Worm (Caenorhabditis elegans) whole organism, L3 larva: ENCODE data around the gene zig-4.

Experiments
- ZK546.5 ChIP-seq: sonication (generic microtip); optimal IDR thresholded peaks from 2 replicates; lab custom pipeline; 2017; ENCODE audit warnings: missing biosample characterization, missing genetic modification characterization
- ceh-28 ChIP-seq: fragments of 150-350 bp; optimal IDR thresholded peaks from 2 replicates; lab custom pipeline; 2014; ENCODE audit warnings: missing biosample characterization, missing genetic modification reagents, missing genetic modification characterization
- ceh-9 ChIP-seq: sonication (generic microtip); optimal IDR thresholded peaks from 2 replicates; lab custom pipeline; 2018; ENCODE audit warnings: missing biosample characterization, missing genetic modification characterization
- egl-27 ChIP-seq: sonication (generic microtip); optimal IDR thresholded peaks from 4 replicates; lab custom pipeline; 2017; ENCODE audit warnings: missing biosample characterization, missing genetic modification reagents, missing genetic modification characterization
- egl-5 ChIP-seq: fragments of 150-350 bp; optimal IDR thresholded peaks from 2 replicates; lab custom pipeline; 2017; ENCODE audit warnings: missing biosample characterization, missing genetic modification reagents, missing genetic modification characterization, inconsistent platforms
- elt-2 ChIP-seq: sonication (generic microtip); optimal IDR thresholded peaks from 2 replicates; lab custom pipeline; 2016; ENCODE audit warnings: missing genetic modification reagents, mild to moderate bottlenecking, missing genetic modification characterization, missing compliant biosample characterization
- elt-3 ChIP-seq, 3 experiments: fragments of 150-350 bp in 1 of 3; sonication (generic microtip) in 2 of 3; optimal IDR thresholded peaks; 2 replicates in 2 of 3; 4 replicates in 1 of 3; lab custom pipeline; 2014 to 2017; ENCODE audit warnings: missing biosample characterization in 3 of 3, missing genetic modification characterization in 3 of 3
- fkh-10 ChIP-seq: sonication (generic microtip); optimal IDR thresholded peaks from 2 replicates; lab custom pipeline; 2017; ENCODE audit warnings: missing biosample characterization, missing genetic modification reagents, missing genetic modification characterization
- fkh-2 ChIP-seq: fragments of 150-350 bp; optimal IDR thresholded peaks from 2 replicates; lab custom pipeline; 2014; ENCODE audit warnings: missing biosample characterization, missing genetic modification reagents, missing genetic modification characterization
- fos-1 ChIP-seq: fragments of 150-350 bp; optimal IDR thresholded peaks from 2 replicates; lab custom pipeline; 2014; ENCODE audit warnings: missing biosample characterization, missing genetic modification characterization
- lin-39 ChIP-seq: fragments of 150-350 bp; optimal IDR thresholded peaks from 2 replicates; lab custom pipeline; 2018; ENCODE audit warnings: missing biosample characterization, missing genetic modification reagents, missing genetic modification characterization
- mdl-1 ChIP-seq: fragments of 150-350 bp; optimal IDR thresholded peaks from 2 replicates; lab custom pipeline; 2014; ENCODE audit warnings: missing biosample characterization, missing genetic modification characterization
- mml-1 ChIP-seq: fragments of 150-350 bp; sonication (generic microtip); optimal IDR thresholded peaks from 3 replicates; lab custom pipeline; 2014; ENCODE audit warnings: missing biosample characterization, missing genetic modification characterization
- nhr-23 ChIP-seq: fragments of 150-350 bp; optimal IDR thresholded peaks from 2 replicates; lab custom pipeline; 2014; ENCODE audit warnings: missing biosample characterization, missing genetic modification reagents, missing genetic modification characterization
- nhr-25 ChIP-seq: sonication (generic microtip); optimal IDR thresholded peaks from 2 replicates; lab custom pipeline; 2017; ENCODE audit warnings: missing biosample characterization, missing genetic modification characterization
- pha-4 ChIP-seq: fragments of 150-350 bp; optimal IDR thresholded peaks from 2 replicates; lab custom pipeline; 2014; ENCODE audit warnings: missing biosample characterization, missing genetic modification reagents, missing genetic modification characterization
- pqm-1 ChIP-seq: fragments of 150-350 bp; optimal IDR thresholded peaks from 2 replicates; lab custom pipeline; 2017; ENCODE audit warnings: missing biosample characterization, missing genetic modification characterization, inconsistent platforms
- unc-39 ChIP-seq: sonication (generic microtip); optimal IDR thresholded peaks from 4 replicates; lab custom pipeline; 2017; ENCODE audit warnings: missing biosample characterization, missing genetic modification characterization
- unc-62 ChIP-seq: fragments of 150-350 bp; sonication (generic microtip); optimal IDR thresholded peaks from 4 replicates; lab custom pipeline; 2014; ENCODE audit warnings: missing biosample characterization, missing genetic modification reagents, missing genetic modification characterization
- ztf-11 ChIP-seq: fragments of 150-350 bp; optimal IDR thresholded peaks from 2 replicates; lab custom pipeline; 2014; ENCODE audit warnings: missing biosample characterization, missing genetic modification characterization

The zig-4 gene

ce11 chrX:7964022-7964421 is 38.8 kb downstream of the zig-4 start:
- no peak for TF ChIP-seq egl-5
- TF ChIP-seq unc-62 (GFP tag; lab: Kevin White, UChicago), result peak; percentile 19
- no peak for TF ChIP-seq egl-27 (tag; lab: Kevin White, UChicago)
- TF ChIP-seq nhr-23 (tag; lab: Kevin White, UChicago), result no peak

ce11 chrX:7965449-7965848 is 40.2 kb downstream of the zig-4 start:
- TF ChIP-seq lin-39 (tag; lab: Kevin White, UChicago) (peak; percentile 53), unc-39 (tag; lab: Kevin White, UChicago) (no peak), ZK546.5 (tag; lab: Kevin White, UChicago) (no peak), ztf-11 (tag; lab: Kevin White, UChicago) (no peak), mml-1 (tag; lab: Kevin White, UChicago) (no peak), nhr-25 (tag; lab: Kevin White, UChicago) (no peak), nhr-23 (tag; lab: Kevin White, UChicago) (peak; percentile 0), fos-1 (tag; lab: Kevin White, UChicago) (no peak)

ce11 chrX:7968537-7968936 is 43.3 kb downstream of the zig-4 start:
- TF ChIP-seq mdl-1 (tag; lab: Kevin White, UChicago) (no peak), nhr-23 (tag; lab: Kevin White, UChicago) (no peak), fkh-10 (GFP tag; lab: Kevin White, UChicago) (no peak)

ce11 chrX:7975741-7976140 is 50.5 kb downstream of the zig-4 start:
- TF ChIP-seq elt-3 (tag; optimal IDR thresholded peaks at IDR 0.05; lab: Kevin White, UChicago), result no peak
- TF ChIP-seq egl-5, result no peak
- no peak for TF ChIP-seq ceh-9
- peak; percentile 24 for TF ChIP-seq pha-4 (tag; lab: Kevin White, UChicago)
- peak; percentile 45 for TF ChIP-seq elt-2 (tag; lab: Kevin White, UChicago)
- no peak for TF ChIP-seq fkh-2 (tag; lab: Kevin White, UChicago)
- peak; percentile 65 for TF ChIP-seq pqm-1 (tag; lab: Kevin White, UChicago)
- no peak for TF ChIP-seq ceh-28 (tag; lab: Kevin White, UChicago)
